Fruit fly (Drosophila melanogaster) whole organism, adult: ENCODE results near the gene CG7058.

Experiments
- CG11617 ChIP-seq: fragments of 200-800 bp; sonication (Bioruptor generic); optimal IDR thresholded peaks from 2 replicates; lab custom pipeline; 2017; ENCODE audit warnings: mild to moderate bottlenecking, missing biosample characterization, missing genetic modification reagents, missing genetic modification characterization
- CG12768 ChIP-seq: fragments of 200-800 bp; sonication (Bioruptor generic); optimal IDR thresholded peaks from 2 replicates; lab custom pipeline; 2017; ENCODE audit warnings: missing biosample characterization, missing genetic modification characterization, mild to moderate bottlenecking, moderate library complexity, missing genetic modification reagents
- CG14711 ChIP-seq: fragments of 200-800 bp; sonication (Bioruptor generic); optimal IDR thresholded peaks from 2 replicates; lab custom pipeline; 2018; ENCODE audit warnings: missing biosample characterization, mild to moderate bottlenecking, missing genetic modification characterization, moderate library complexity
- CG1620 ChIP-seq: fragments of 200-800 bp; sonication (Bioruptor generic); optimal IDR thresholded peaks from 2 replicates; lab custom pipeline; 2016; ENCODE audit warnings: missing biosample characterization, missing genetic modification characterization
- CG33017 ChIP-seq: fragments of 200-800 bp; sonication (Bioruptor generic); optimal IDR thresholded peaks from 2 replicates; lab custom pipeline; 2018; ENCODE audit warnings: missing biosample characterization, mild to moderate bottlenecking, missing genetic modification characterization, moderate library complexity
- CG5204 ChIP-seq: fragments of 200-800 bp; sonication (Bioruptor generic); optimal IDR thresholded peaks from 2 replicates; lab custom pipeline; 2016; ENCODE audit warnings: missing biosample characterization, missing genetic modification characterization
- CG7045 ChIP-seq: fragments of 200-800 bp; sonication (Bioruptor generic); optimal IDR thresholded peaks from 2 replicates; lab custom pipeline; 2017; ENCODE audit warnings: missing biosample characterization, mild to moderate bottlenecking, missing genetic modification characterization
- CG7101 ChIP-seq: fragments of 200-800 bp; sonication (Bioruptor generic); optimal IDR thresholded peaks from 2 replicates; lab custom pipeline; 2018; ENCODE audit warnings: missing biosample characterization, mild to moderate bottlenecking, missing genetic modification characterization, moderate library complexity
- Clk ChIP-seq: fragments of 200-800 bp; sonication (Bioruptor generic); optimal IDR thresholded peaks from 2 replicates; lab custom pipeline; 2017; ENCODE audit warnings: missing biosample characterization, missing genetic modification characterization
- Crg-1 ChIP-seq: fragments of 200-800 bp; sonication (Bioruptor generic); optimal IDR thresholded peaks from 2 replicates; lab custom pipeline; 2016; ENCODE audit warnings: missing biosample characterization, missing genetic modification characterization
- Hr96 ChIP-seq: fragments of 200-800 bp; sonication (Bioruptor generic); optimal IDR thresholded peaks from 2 replicates; lab custom pipeline; 2016; ENCODE audit warnings: missing biosample characterization, missing genetic modification characterization
- Mnt ChIP-seq: fragments of 200-800 bp; sonication (Bioruptor generic); optimal IDR thresholded peaks from 2 replicates; lab custom pipeline; 2016; ENCODE audit warnings: missing biosample characterization, mild to moderate bottlenecking, missing genetic modification characterization
- bab1 ChIP-seq: fragments of 200-800 bp; sonication (Bioruptor generic); optimal IDR thresholded peaks from 3 replicates; lab custom pipeline; 2019; ENCODE audit warnings: missing biosample characterization, mild to moderate bottlenecking, missing genetic modification characterization, moderate library complexity
- cic ChIP-seq: fragments of 200-800 bp; sonication (Bioruptor generic); optimal IDR thresholded peaks from 2 replicates; lab custom pipeline; 2017; ENCODE audit warnings: missing biosample characterization, mild to moderate bottlenecking, missing genetic modification characterization, moderate library complexity
- cnc ChIP-seq, 2 experiments: fragments of >200 bp; optimal IDR thresholded peaks; 2 replicates each; lab custom pipeline; 2017
- kay ChIP-seq: fragments of 200-800 bp; sonication (Bioruptor generic); peaks from one replicate; lab custom pipeline; 2016; ENCODE audit warnings: missing biosample characterization, missing genetic modification characterization, borderline replicate concordance
- ovo ChIP-seq: fragments of 200-800 bp; sonication (Bioruptor generic); optimal IDR thresholded peaks from 2 replicates; lab custom pipeline; 2016; ENCODE audit warnings: missing biosample characterization, missing genetic modification characterization
- pad ChIP-seq: fragments of 200-800 bp; sonication (Bioruptor generic); optimal IDR thresholded peaks from 3 replicates; lab custom pipeline; 2017; ENCODE audit warnings: missing biosample characterization, missing genetic modification characterization, mild to moderate bottlenecking, moderate library complexity, missing genetic modification reagents
- tj ChIP-seq: fragments of 200-800 bp; sonication (Bioruptor generic); optimal IDR thresholded peaks from 3 replicates; lab custom pipeline; 2017; ENCODE audit warnings: missing biosample characterization, mild to moderate bottlenecking, missing genetic modification characterization, moderate library complexity
- toe ChIP-seq: fragments of 200-800 bp; sonication (Bioruptor generic); optimal IDR thresholded peaks from 2 replicates; lab custom pipeline; 2016; ENCODE audit warnings: missing biosample characterization, missing genetic modification characterization

CG7058 gene

dm6 chrX:18776976-18777925 is 29.2 kb upstream of the CG7058 start:
- TF ChIP-seq tj (GFP tag; lab: Kevin White, UChicago): peak; percentile 79
- TF ChIP-seq cic (GFP tag; lab: Kevin White, UChicago): no peak
- no peak for TF ChIP-seq Hr96 (GFP tag; lab: Kevin White, UChicago)
- TF ChIP-seq CG12768 (GFP tag; lab: Kevin White, UChicago): no peak
- TF ChIP-seq CG11617 (GFP tag; lab: Kevin White, UChicago): peak; percentile 11

- TF ChIP-seq pad (GFP tag; lab: Kevin White, UChicago): no peak
- no peak for TF ChIP-seq tj (GFP tag; lab: Kevin White, UChicago)
- TF ChIP-seq Mnt (GFP tag; lab: Kevin White, UChicago): no peak
- TF ChIP-seq CG5204 (GFP tag; lab: Kevin White, UChicago): no peak
- TF ChIP-seq Clk (GFP tag; lab: Kevin White, UChicago): no peak
- TF ChIP-seq CG7045 (GFP tag; lab: Kevin White, UChicago): no peak
- no peak for TF ChIP-seq CG33017
- no peak for TF ChIP-seq cic (GFP tag; lab: Kevin White, UChicago)
- TF ChIP-seq toe (GFP tag; lab: Kevin White, UChicago): no peak
- no peak for TF ChIP-seq CG11617 (GFP tag; lab: Kevin White, UChicago)
- TF ChIP-seq CG7101: no peak
- TF ChIP-seq CG14711 (tag; lab: Kevin White, UChicago): no peak
- TF ChIP-seq bab1: no peak
- no peak for TF ChIP-seq CG1620
- TF ChIP-seq kay (GFP tag; lab: Kevin White, UChicago): no peak
- TF ChIP-seq cnc (optimal IDR thresholded peaks at IDR 0.05; lab: Kevin White, UChicago): no peak
- no peak for TF ChIP-seq Hr96 (GFP tag; lab: Kevin White, UChicago)
Observed at dm6 chrX:18779662-18780061, 26.8 kb upstream of the CG7058 start.

- TF ChIP-seq CG12768 (GFP tag; lab: Kevin White, UChicago): no peak
- TF ChIP-seq CG33017: no peak
- no peak for TF ChIP-seq CG14711 (tag; lab: Kevin White, UChicago)
- TF ChIP-seq CG7045 (GFP tag; lab: Kevin White, UChicago): no peak
- no peak for TF ChIP-seq CG5204 (GFP tag; lab: Kevin White, UChicago)
- TF ChIP-seq toe (GFP tag; lab: Kevin White, UChicago): no peak
- no peak for TF ChIP-seq cnc (optimal IDR thresholded peaks at IDR 0.05; lab: Kevin White, UChicago)
- TF ChIP-seq cic (GFP tag; lab: Kevin White, UChicago): no peak
- peak; percentile 23 for TF ChIP-seq tj (GFP tag; lab: Kevin White, UChicago)
Observed at dm6 chrX:18780260-18780659, 26.2 kb upstream of the CG7058 start.

- TF ChIP-seq ovo (GFP tag; lab: Kevin White, UChicago) (no peak), Hr96 (GFP tag; lab: Kevin White, UChicago) (peak; percentile 30), CG1620 (peak; percentile 10), tj (GFP tag; lab: Kevin White, UChicago) (peak; percentile 19), CG11617 (GFP tag; lab: Kevin White, UChicago) (peak; percentile 11), toe (GFP tag; lab: Kevin White, UChicago) (peak; percentile 44), cic (GFP tag; lab: Kevin White, UChicago) (no peak), Crg-1 (GFP tag; lab: Kevin White, UChicago) (no peak), CG5204 (GFP tag; lab: Kevin White, UChicago) (peak; percentile 1)
Observed at dm6 chrX:18783417-18784123, 22.9 kb upstream of the CG7058 start, which contains the start of gene CG18259. CG18259 (minus strand) TSS chrX:18783494.

dm6 chrX:18788143-18788745 is 18.2 kb upstream of the CG7058 start, which contains the start of the genes CG6961 and S6KL:
CG6961 (minus strand) TSS chrX:18788210.
S6KL (plus strand) TSS chrX:18788464.
- peak; percentile 5 for TF ChIP-seq tj (GFP tag; lab: Kevin White, UChicago)
- TF ChIP-seq Crg-1 (GFP tag; lab: Kevin White, UChicago): no peak
- peak; percentile 18 for TF ChIP-seq CG5204 (GFP tag; lab: Kevin White, UChicago)
- no peak for TF ChIP-seq CG7101
- peak; percentile 2 for TF ChIP-seq toe (GFP tag; lab: Kevin White, UChicago)
- peak; percentile 22 for TF ChIP-seq bab1
